Fruit fly (Drosophila melanogaster): Measurements from ENCODE around the gene Adk2.
A peak's percentile ranks its signal among the peaks of the same experiment; 100 is the strongest.

Gene Adk2

dm6 chr3L:13022854-13023560 lies 519 bp upstream of the Adk2 start, which contains the start of gene RpS12:
Gene RpS12 (plus strand): TSS chr3L:13023352.
- TF ChIP-seq OdsH (GFP tag; optimal IDR thresholded peaks at IDR 0.05) (no peak), ey (GFP tag; optimal IDR thresholded peaks at IDR 0.05) (peak; percentile 27), fru (GFP tag; optimal IDR thresholded peaks at IDR 0.05) (peak; percentile 61), CG9705 (GFP tag; optimal IDR thresholded peaks at IDR 0.05) (peak; percentile 79), Hr83 (GFP tag; optimal IDR thresholded peaks at IDR 0.05; ENCODE audit: poor library complexity, severe bottlenecking) (peak; percentile 96), pan (optimal IDR thresholded peaks at IDR 0.05) (no peak), h (GFP tag; optimal IDR thresholded peaks at IDR 0.05) (peak; percentile 58), Dfd (GFP tag; optimal IDR thresholded peaks at IDR 0.05) (no peak), br (GFP tag; optimal IDR thresholded peaks at IDR 0.05) (peak; percentile 57), usp (GFP tag; optimal IDR thresholded peaks at IDR 0.05) (no peak), psq (GFP tag; optimal IDR thresholded peaks at IDR 0.05) (peak; percentile 56), dmrt93B (GFP tag; optimal IDR thresholded peaks at IDR 0.05) (peak; percentile 81), sage (GFP tag; optimal IDR thresholded peaks at IDR 0.05) (peak; percentile 36), Mio (GFP tag; optimal IDR thresholded peaks at IDR 0.05) (peak; percentile 57), Hnf4 (GFP tag; optimal IDR thresholded peaks at IDR 0.05) (peak; percentile 71), Abd-B (GFP tag; optimal IDR thresholded peaks at IDR 0.05) (no peak), CG32264 (GFP tag; optimal IDR thresholded peaks at IDR 0.05) (no peak), Hr78 (GFP tag; optimal IDR thresholded peaks at IDR 0.05) (peak; percentile 18), Vsx2 (GFP tag; optimal IDR thresholded peaks at IDR 0.05; ENCODE audit: partially characterized antibody) (no peak), Sp1 (GFP tag; optimal IDR thresholded peaks at IDR 0.05) (peak; percentile 78), CrebA (GFP tag; optimal IDR thresholded peaks at IDR 0.05; ENCODE audit: borderline replicate concordance) (no peak), tai (GFP tag; optimal IDR thresholded peaks at IDR 0.05) (peak; percentile 70), HLH106 (tag; optimal IDR thresholded peaks at IDR 0.05) (peak; percentile 50), Jra (GFP tag; optimal IDR thresholded peaks at IDR 0.05) (peak; percentile 40), rgr (GFP tag; optimal IDR thresholded peaks at IDR 0.05) (peak; percentile 79), Rel (GFP tag; optimal IDR thresholded peaks at IDR 0.05) (no peak), Rel (tag; optimal IDR thresholded peaks at IDR 0.05) (peak; percentile 39), sv (GFP tag; optimal IDR thresholded peaks at IDR 0.05) (peak; percentile 82), Myc (optimal IDR thresholded peaks at IDR 0.05) (peak; percentile 61), brk (GFP tag; optimal IDR thresholded peaks at IDR 0.05) (peak; percentile 56), lola (GFP tag; optimal IDR thresholded peaks at IDR 0.05) (no peak), GATAd (GFP tag; optimal IDR thresholded peaks at IDR 0.05) (no peak), dsf (GFP tag; optimal IDR thresholded peaks at IDR 0.05; ENCODE audit: borderline replicate concordance) (peak; percentile 40), Dif (GFP tag; optimal IDR thresholded peaks at IDR 0.05; ENCODE audit: partially characterized antibody) (peak; percentile 32), N (GFP tag; optimal IDR thresholded peaks at IDR 0.05) (peak; percentile 87), jim (GFP tag; optimal IDR thresholded peaks at IDR 0.05) (no peak), woc (GFP tag; optimal IDR thresholded peaks at IDR 0.05) (peak; percentile 61), dl (GFP tag; optimal IDR thresholded peaks at IDR 0.05; ENCODE audit: insufficient read depth in 1 of 2, partially characterized antibody in 2 of 2) (no peak), foxo (GFP tag; optimal IDR thresholded peaks at IDR 0.05) (peak in 1 of 2 experiments; percentile 63)

- TF ChIP-seq OdsH (GFP tag; optimal IDR thresholded peaks at IDR 0.05) (peak; percentile 72), HLH106 (tag; optimal IDR thresholded peaks at IDR 0.05) (peak; percentile 61), Hnf4 (GFP tag; optimal IDR thresholded peaks at IDR 0.05) (peak; percentile 58), Sp1 (GFP tag; optimal IDR thresholded peaks at IDR 0.05) (peak; percentile 61), fru (GFP tag; optimal IDR thresholded peaks at IDR 0.05) (peak; percentile 78), CG9705 (GFP tag; optimal IDR thresholded peaks at IDR 0.05) (no peak), Mio (GFP tag; optimal IDR thresholded peaks at IDR 0.05) (no peak), sage (GFP tag; optimal IDR thresholded peaks at IDR 0.05) (no peak), CG32264 (GFP tag; optimal IDR thresholded peaks at IDR 0.05) (peak; percentile 38), h (GFP tag; optimal IDR thresholded peaks at IDR 0.05) (peak; percentile 74), Hr83 (GFP tag; optimal IDR thresholded peaks at IDR 0.05; ENCODE audit: poor library complexity, severe bottlenecking) (no peak), foxo (GFP tag; optimal IDR thresholded peaks at IDR 0.05) (peak in 1 of 2 experiments; percentile 78), brk (GFP tag; optimal IDR thresholded peaks at IDR 0.05) (peak; percentile 50), rgr (GFP tag; optimal IDR thresholded peaks at IDR 0.05) (peak; percentile 75), Hr78 (GFP tag; optimal IDR thresholded peaks at IDR 0.05) (no peak), ey (GFP tag; optimal IDR thresholded peaks at IDR 0.05) (peak; percentile 78), dsf (GFP tag; optimal IDR thresholded peaks at IDR 0.05; ENCODE audit: borderline replicate concordance) (peak; percentile 53), Myc (optimal IDR thresholded peaks at IDR 0.05) (no peak), Jra (GFP tag; optimal IDR thresholded peaks at IDR 0.05) (peak; percentile 4), woc (GFP tag; optimal IDR thresholded peaks at IDR 0.05) (no peak), br (GFP tag; optimal IDR thresholded peaks at IDR 0.05) (peak; percentile 75), CrebA (GFP tag; optimal IDR thresholded peaks at IDR 0.05; ENCODE audit: borderline replicate concordance) (no peak), dmrt93B (GFP tag; optimal IDR thresholded peaks at IDR 0.05) (peak; percentile 31), psq (GFP tag; optimal IDR thresholded peaks at IDR 0.05) (peak; percentile 57), Dfd (GFP tag; optimal IDR thresholded peaks at IDR 0.05) (no peak), Rel (GFP tag; optimal IDR thresholded peaks at IDR 0.05) (no peak), Rel (tag; optimal IDR thresholded peaks at IDR 0.05) (no peak), pan (optimal IDR thresholded peaks at IDR 0.05) (no peak), tai (GFP tag; optimal IDR thresholded peaks at IDR 0.05) (peak; percentile 80)
These were observed 761 bp downstream of the Adk2 start for dm6 chr3L:13021727-13022126.
